Worm (Caenorhabditis elegans): ENCODE measurements around the gene osta-3.

osta-3 gene

ce11 chrII:14844253-14844652, 31.9 kb downstream of the osta-3 start:
- TF ChIP-seq ceh-34 (tag; optimal IDR thresholded peaks at IDR 0.05) (no peak), fkh-10 (GFP tag; optimal IDR thresholded peaks at IDR 0.05) (no peak), che-1 (tag; optimal IDR thresholded peaks at IDR 0.05) (no peak), ceh-9 (tag; optimal IDR thresholded peaks at IDR 0.05) (no peak), pax-1 (tag; optimal IDR thresholded peaks at IDR 0.05) (no peak)

ce11 chrII:14849897-14850296, 37.6 kb downstream of the osta-3 start:
- TF ChIP-seq pha-4 (tag; optimal IDR thresholded peaks at IDR 0.05) (no peak), ceh-2 (tag; optimal IDR thresholded peaks at IDR 0.05) (no peak), ets-4 (tag; optimal IDR thresholded peaks at IDR 0.05) (no peak), hlh-15 (tag; optimal IDR thresholded peaks at IDR 0.05) (no peak), tbx-7 (tag; optimal IDR thresholded peaks at IDR 0.05) (no peak), C08G9.2 (tag; optimal IDR thresholded peaks at IDR 0.05) (no peak), fkh-6 (tag; optimal IDR thresholded peaks at IDR 0.05) (no peak), npax-4 (tag; optimal IDR thresholded peaks at IDR 0.05) (no peak), ceh-22 (tag; optimal IDR thresholded peaks at IDR 0.05) (no peak), ama-1 (optimal IDR thresholded peaks at IDR 0.05) (no peak)

ce11 chrII:14851483-14851882, 39.2 kb downstream of the osta-3 start, which contains the start of gene R05H10.1:
TSS of gene R05H10.1 (plus strand) at chrII:14851816.
- no peak for TF ChIP-seq hlh-30 (tag; optimal IDR thresholded peaks at IDR 0.05; ENCODE audit: insufficient read depth)
- no peak for TF ChIP-seq K09A11.1 (tag; optimal IDR thresholded peaks at IDR 0.05; ENCODE audit: insufficient read depth)
- no peak for TF ChIP-seq unc-42 (tag; optimal IDR thresholded peaks at IDR 0.05)
- TF ChIP-seq sox-4 (tag; optimal IDR thresholded peaks at IDR 0.05) = no peak
- no peak for TF ChIP-seq nhr-232 (tag; optimal IDR thresholded peaks at IDR 0.05)
- TF ChIP-seq elt-2 (tag; optimal IDR thresholded peaks at IDR 0.05) = no peak
- TF ChIP-seq fkh-6 (tag; optimal IDR thresholded peaks at IDR 0.05) = no peak
- no peak for TF ChIP-seq K02D7.2 (tag; optimal IDR thresholded peaks at IDR 0.05)
- no peak for TF ChIP-seq hlh-8 (tag; optimal IDR thresholded peaks at IDR 0.05)
- no peak for TF ChIP-seq pax-1 (tag; optimal IDR thresholded peaks at IDR 0.05)
- TF ChIP-seq T23F11.4 (GFP tag; optimal IDR thresholded peaks at IDR 0.05) = no peak
- TF ChIP-seq zip-5 (tag; optimal IDR thresholded peaks at IDR 0.05) = no peak
- no peak for TF ChIP-seq ceh-48 (tag; optimal IDR thresholded peaks at IDR 0.05)
- no peak for TF ChIP-seq ets-4 (tag; optimal IDR thresholded peaks at IDR 0.05)
- no peak for TF ChIP-seq pros-1 (tag; optimal IDR thresholded peaks at IDR 0.05)

- TF ChIP-seq ceh-24 (tag; optimal IDR thresholded peaks at IDR 0.05) = no peak
- no peak for TF ChIP-seq tbx-7 (tag; optimal IDR thresholded peaks at IDR 0.05)
- no peak for TF ChIP-seq ceh-45 (GFP tag; IDR thresholded peaks at IDR 0.05)
- no peak for TF ChIP-seq ceh-18 (tag; optimal IDR thresholded peaks at IDR 0.05)
- TF ChIP-seq sox-4 (tag; optimal IDR thresholded peaks at IDR 0.05) = no peak
- no peak for TF ChIP-seq odd-2 (tag; optimal IDR thresholded peaks at IDR 0.05)
- no peak for TF ChIP-seq unc-55 (GFP tag; optimal IDR thresholded peaks at IDR 0.05)
- TF ChIP-seq ceh-19 (GFP tag; optimal IDR thresholded peaks at IDR 0.05) = no peak
- TF ChIP-seq hlh-15 (tag; optimal IDR thresholded peaks at IDR 0.05) = no peak
- no peak for TF ChIP-seq rnt-1 (tag; optimal IDR thresholded peaks at IDR 0.05)
Measured at ce11 chrII:14855229-14855628, 42.9 kb downstream of the osta-3 start, which contains the start of gene R05H10.7. TSS of gene R05H10.7 (plus strand) at chrII:14855529.

- no peak for TF ChIP-seq lim-6 (tag; optimal IDR thresholded peaks at IDR 0.05)
- no peak for TF ChIP-seq ceh-45 (GFP tag; IDR thresholded peaks at IDR 0.05)
- peak; percentile 37 for TF ChIP-seq C08G9.2 (tag; optimal IDR thresholded peaks at IDR 0.05)
- no peak for TF ChIP-seq nfya-1 (tag; optimal IDR thresholded peaks at IDR 0.05)
- no peak for TF ChIP-seq nhr-11 (tag; optimal IDR thresholded peaks at IDR 0.05)
- TF ChIP-seq K02D7.2 (tag; optimal IDR thresholded peaks at IDR 0.05) = no peak
- no peak for TF ChIP-seq ceh-6 (GFP tag; optimal IDR thresholded peaks at IDR 0.05)
- no peak for TF ChIP-seq sox-2 (GFP tag; IDR thresholded peaks at IDR 0.05)
- no peak for TF ChIP-seq hlh-30 (tag; optimal IDR thresholded peaks at IDR 0.05; ENCODE audit: insufficient read depth)
- no peak for TF ChIP-seq pat-9 (tag; optimal IDR thresholded peaks at IDR 0.05)
- peak; percentile 47 for TF ChIP-seq elt-2 (tag; optimal IDR thresholded peaks at IDR 0.05)
- peak; percentile 1 for TF ChIP-seq ceh-19 (GFP tag; optimal IDR thresholded peaks at IDR 0.05)
- TF ChIP-seq ets-4 (tag; optimal IDR thresholded peaks at IDR 0.05) = peak; percentile 59
- no peak for TF ChIP-seq pros-1 (tag; optimal IDR thresholded peaks at IDR 0.05)
- no peak for TF ChIP-seq fkh-10 (GFP tag; optimal IDR thresholded peaks at IDR 0.05)
- TF ChIP-seq pha-2 (tag; optimal IDR thresholded peaks at IDR 0.05) = peak; percentile 24
- TF ChIP-seq ama-1 (optimal IDR thresholded peaks at IDR 0.05) = no peak
- TF ChIP-seq unc-42 (tag; optimal IDR thresholded peaks at IDR 0.05) = no peak
- no peak for TF ChIP-seq lin-11 (tag; optimal IDR thresholded peaks at IDR 0.05)
- peak; percentile 44 for TF ChIP-seq tbx-7 (tag; optimal IDR thresholded peaks at IDR 0.05)
- TF ChIP-seq unc-3 (GFP tag; conservative IDR thresholded peaks at IDR 0.05) = 0 out of 2 replicates have a peak, but pooled peaks have one; percentile 14
- no peak for TF ChIP-seq unc-3 (tag; optimal IDR thresholded peaks at IDR 0.05)
- peak; percentile 66 for TF ChIP-seq hlh-8 (tag; optimal IDR thresholded peaks at IDR 0.05)
- TF ChIP-seq che-1 (tag; optimal IDR thresholded peaks at IDR 0.05) = peak; percentile 39
Measured at ce11 chrII:14856922-14857321, 44.6 kb downstream of the osta-3 start, which contains the start of gene rbm-28. TSS of gene rbm-28 (plus strand) at chrII:14857259.

All from whole organism, late embryonic.